Worm (Caenorhabditis elegans) whole organism, young adult: Measurements from ENCODE around the gene spp-28.

Experiments used
- C17E4.6 ChIP-seq: fragments of 200-800 bp; sonication (Bioruptor generic); IDR thresholded peaks from 2 replicates; pipeline ENCODE4 v1.3.6; 2022; ENCODE audit warnings: missing genetic modification reagents, missing genetic modification characterization, missing compliant biosample characterization
- F55B11.4 ChIP-seq: sonication (generic microtip); optimal IDR thresholded peaks from 2 replicates; lab custom pipeline; 2016; ENCODE audit warnings: missing compliant biosample characterization, missing genetic modification characterization, borderline replicate concordance; ENCODE audit not compliant: insufficient read depth
- F57C9.4 ChIP-seq: sonication (generic microtip); optimal IDR thresholded peaks from 2 replicates; lab custom pipeline; 2017; ENCODE audit warnings: mild to moderate bottlenecking, missing genetic modification characterization, missing compliant biosample characterization
- attf-5 ChIP-seq: fragments of 200-800 bp; sonication (Bioruptor generic); optimal IDR thresholded peaks from 2 replicates; lab custom pipeline; 2018; ENCODE audit warnings: mild to moderate bottlenecking, missing genetic modification characterization, missing compliant biosample characterization
- chd-7 ChIP-seq: sonication (generic microtip); optimal IDR thresholded peaks from 2 replicates; lab custom pipeline; 2016; ENCODE audit warnings: mild to moderate bottlenecking, missing genetic modification characterization, moderate library complexity, missing compliant biosample characterization
- ekl-4 ChIP-seq: fragments of 200-800 bp; sonication (Bioruptor generic); IDR thresholded peaks from 2 replicates; pipeline ENCODE4 v1.3.6; 2022; ENCODE audit warnings: missing genetic modification reagents, missing genetic modification characterization, missing compliant biosample characterization
- fkh-3 ChIP-seq: sonication (generic microtip); optimal IDR thresholded peaks from 2 replicates; lab custom pipeline; 2016; ENCODE audit warnings: mild to moderate bottlenecking, missing genetic modification characterization, missing compliant biosample characterization
- gei-17 ChIP-seq: fragments of 200-800 bp; sonication (Bioruptor generic); optimal IDR thresholded peaks from 2 replicates; lab custom pipeline; 2018; ENCODE audit warnings: mild to moderate bottlenecking, missing genetic modification characterization, missing compliant biosample characterization
- madf-10 ChIP-seq: sonication (generic microtip); optimal IDR thresholded peaks from 2 replicates; lab custom pipeline; 2016; ENCODE audit warnings: mild to moderate bottlenecking, missing genetic modification characterization, missing compliant biosample characterization
- madf-3 ChIP-seq: fragments of 200-800 bp; sonication (Bioruptor generic); IDR thresholded peaks from 2 replicates; pipeline ENCODE4 v1.3.6; 2022; ENCODE audit warnings: missing genetic modification reagents, missing genetic modification characterization, missing compliant biosample characterization
- mxl-1 ChIP-seq: sonication (generic microtip); optimal IDR thresholded peaks from 2 replicates; lab custom pipeline; 2016; ENCODE audit warnings: missing genetic modification characterization, missing compliant biosample characterization
- sea-2 ChIP-seq: fragments of 200-800 bp; sonication (Bioruptor generic); IDR thresholded peaks from 2 replicates; pipeline ENCODE4 v1.3.6; 2022; ENCODE audit warnings: missing genetic modification characterization, missing compliant biosample characterization
- ztf-18 ChIP-seq: sonication (generic microtip); optimal IDR thresholded peaks from 2 replicates; lab custom pipeline; 2016; ENCODE audit warnings: missing genotype, mild to moderate bottlenecking, missing genetic modification characterization, missing compliant biosample characterization
- ztf-28 ChIP-seq: fragments of 200-800 bp; sonication (Bioruptor generic); IDR thresholded peaks from 2 replicates; pipeline ENCODE4 v1.3.6; 2022; ENCODE audit warnings: missing genetic modification reagents, missing genetic modification characterization, missing compliant biosample characterization

DNA sequence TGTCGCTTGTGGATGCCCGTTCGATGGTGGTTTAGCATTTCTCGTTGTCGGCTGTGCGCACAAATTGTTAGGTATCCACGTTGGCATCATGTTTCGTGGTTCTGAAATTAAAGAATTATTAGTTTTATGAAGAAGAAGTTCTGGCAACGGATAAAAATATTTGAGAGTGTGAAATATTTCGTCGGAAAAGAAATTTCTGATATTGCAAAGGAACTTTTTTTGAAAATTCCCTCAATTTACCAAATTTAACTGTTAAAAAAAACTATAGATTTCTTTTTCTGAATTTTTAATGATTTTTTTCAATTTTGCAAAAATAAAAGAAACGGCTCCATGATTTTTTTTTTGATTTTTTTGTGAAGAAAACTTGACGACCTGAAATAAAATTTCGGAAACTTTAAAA lies 37.9 kb upstream of the spp-28 start, which contains the start of gene mpk-1:
- TF ChIP-seq chd-7 (tag; lab: Kevin White, UChicago) (no peak), attf-5 (GFP tag; lab: Kevin White, UChicago) (no peak), C17E4.6 (GFP tag; lab: Robert Waterston, UW) (no peak), ztf-18 (tag; lab: Kevin White, UChicago) (no peak), fkh-3 (tag; lab: Kevin White, UChicago) (no peak), ekl-4 (GFP tag; lab: Robert Waterston, UW) (no peak), sea-2 (GFP tag; lab: Robert Waterston, UW) (no peak), ztf-28 (GFP tag; lab: Robert Waterston, UW) (no peak), gei-17 (GFP tag; lab: Kevin White, UChicago) (no peak), F55B11.4 (no peak), madf-10 (no peak), madf-3 (GFP tag; lab: Robert Waterston, UW) (no peak), mxl-1 (tag; lab: Kevin White, UChicago) (no peak), F57C9.4 (tag; lab: Kevin White, UChicago) (no peak)
